Worm (Caenorhabditis elegans): ENCODE results near the gene slc-17.5.
A peak's percentile ranks its signal among the peaks of the same experiment; 100 is the strongest.

- no peak for TF ChIP-seq cog-1 (tag; optimal IDR thresholded peaks at IDR 0.05)
- TF ChIP-seq flt-1 (GFP tag; IDR thresholded peaks at IDR 0.05) = 0 out of 2 replicates have a peak, but pooled peaks have one; percentile 36
- TF ChIP-seq med-1 (GFP tag; optimal IDR thresholded peaks at IDR 0.05; ENCODE audit: insufficient read depth) = no peak
- TF ChIP-seq ztf-23 (GFP tag; IDR thresholded peaks at IDR 0.05) = no peak
- TF ChIP-seq ref-1 (GFP tag; conservative IDR thresholded peaks at IDR 0.05) = no peak
- no peak for TF ChIP-seq ztf-29 (GFP tag; IDR thresholded peaks at IDR 0.05)
- no peak for TF ChIP-seq tab-1 (GFP tag; IDR thresholded peaks at IDR 0.05)
Observed at ce11 chrV:8247311-8248105, 37.2 kb downstream of the slc-17.5 start.
